Fruit fly (Drosophila melanogaster): Measurements from ENCODE around the gene CG43703.

CG43703 gene

dm6 chr2L:3779143-3779788 is 14.0 kb downstream of the CG43703 start (continued):
- no peak for TF ChIP-seq CG17328 (GFP tag; IDR thresholded peaks at IDR 0.05)
- no peak for TF ChIP-seq Dref (GFP tag; IDR thresholded peaks at IDR 0.05)
- TF ChIP-seq H2.0 (GFP tag; IDR thresholded peaks at IDR 0.05): no peak
- TF ChIP-seq CG6654 (GFP tag; optimal IDR thresholded peaks at IDR 0.05): no peak
- TF ChIP-seq CG2116 (GFP tag; optimal IDR thresholded peaks at IDR 0.05): peak; percentile 7
- no peak for TF ChIP-seq jumu (GFP tag; optimal IDR thresholded peaks at IDR 0.05)
- TF ChIP-seq CG11398 (GFP tag; optimal IDR thresholded peaks at IDR 0.05): no peak
- no peak for TF ChIP-seq Mrtf (GFP tag; IDR thresholded peaks at IDR 0.05)
- TF ChIP-seq CG3847 (GFP tag; IDR thresholded peaks at IDR 0.05): no peak
- peak; percentile 16 for TF ChIP-seq Hand (GFP tag; optimal IDR thresholded peaks at IDR 0.05)
- no peak for TF ChIP-seq CG7928 (GFP tag; optimal IDR thresholded peaks at IDR 0.05)
- TF ChIP-seq zen (tag; optimal IDR thresholded peaks at IDR 0.05): no peak
- TF ChIP-seq Sry-β (GFP tag; optimal IDR thresholded peaks at IDR 0.05): no peak
- no peak for TF ChIP-seq mam (GFP tag; optimal IDR thresholded peaks at IDR 0.05)
- no peak for TF ChIP-seq Trl (optimal IDR thresholded peaks at IDR 0.05)
- TF ChIP-seq Trl (GFP tag; optimal IDR thresholded peaks at IDR 0.05): no peak
- TF ChIP-seq CG4820 (GFP tag; optimal IDR thresholded peaks at IDR 0.05): no peak
- TF ChIP-seq CG11723 (GFP tag; optimal IDR thresholded peaks at IDR 0.05): no peak
- TF ChIP-seq CG13894 (tag; optimal IDR thresholded peaks at IDR 0.05): peak; percentile 61
- TF ChIP-seq CG16779 (GFP tag; IDR thresholded peaks at IDR 0.05): no peak
- TF ChIP-seq NFAT (GFP tag; IDR thresholded peaks at IDR 0.05): no peak
- no peak for TF ChIP-seq fd102C (GFP tag; optimal IDR thresholded peaks at IDR 0.05)
- TF ChIP-seq Xrp1 (GFP tag; IDR thresholded peaks at IDR 0.05): no peak
- no peak for TF ChIP-seq Asciz (GFP tag; optimal IDR thresholded peaks at IDR 0.05)
- TF ChIP-seq tap (tag; optimal IDR thresholded peaks at IDR 0.05): no peak
- TF ChIP-seq ham (GFP tag; IDR thresholded peaks at IDR 0.05): no peak
- no peak for TF ChIP-seq vnd (GFP tag; IDR thresholded peaks at IDR 0.05; ENCODE audit: partially characterized antibody)
- peak; percentile 69 for TF ChIP-seq sqz (GFP tag; optimal IDR thresholded peaks at IDR 0.05)
- TF ChIP-seq Sry-δ (GFP tag; optimal IDR thresholded peaks at IDR 0.05): no peak
- TF ChIP-seq nmo (GFP tag; optimal IDR thresholded peaks at IDR 0.05): peak; percentile 17
- TF ChIP-seq Poxn (GFP tag; IDR thresholded peaks at IDR 0.05): no peak
- TF ChIP-seq maf-S (GFP tag; optimal IDR thresholded peaks at IDR 0.05): no peak
- no peak for TF ChIP-seq CG17568 (GFP tag; optimal IDR thresholded peaks at IDR 0.05)
- TF ChIP-seq eve (GFP tag; optimal IDR thresholded peaks at IDR 0.05): peak in 1 of 2 experiments; percentile 73
- no peak for TF ChIP-seq CG2199 (GFP tag; IDR thresholded peaks at IDR 0.05)
- no peak for TF ChIP-seq CG4854 (GFP tag; optimal IDR thresholded peaks at IDR 0.05)
- TF ChIP-seq bsh (GFP tag; optimal IDR thresholded peaks at IDR 0.05): no peak
- TF ChIP-seq croc (GFP tag; conservative IDR thresholded peaks at IDR 0.05): no peak
- TF ChIP-seq CG31365 (tag; optimal IDR thresholded peaks at IDR 0.05): no peak
- no peak for TF ChIP-seq hbn (GFP tag; IDR thresholded peaks at IDR 0.05; ENCODE audit: partially characterized antibody)
- no peak for TF ChIP-seq hth (optimal IDR thresholded peaks at IDR 0.05)
- TF ChIP-seq CG12769 (tag; optimal IDR thresholded peaks at IDR 0.05): peak; percentile 14
- no peak for TF ChIP-seq Doc2 (GFP tag; IDR thresholded peaks at IDR 0.05)
- no peak for TF ChIP-seq pum (GFP tag; optimal IDR thresholded peaks at IDR 0.05)
- TF ChIP-seq CG15479 (GFP tag; optimal IDR thresholded peaks at IDR 0.05): no peak
- TF ChIP-seq knrl (GFP tag; IDR thresholded peaks at IDR 0.05; ENCODE audit: partially characterized antibody): no peak
- no peak for TF ChIP-seq CG3163 (GFP tag; optimal IDR thresholded peaks at IDR 0.05)
- TF ChIP-seq CG30020 (tag; optimal IDR thresholded peaks at IDR 0.05): no peak
- no peak for TF ChIP-seq CG2889 (GFP tag; IDR thresholded peaks at IDR 0.05)
- no peak for TF ChIP-seq dm (GFP tag; optimal IDR thresholded peaks at IDR 0.05)
- TF ChIP-seq bcd (GFP tag; optimal IDR thresholded peaks at IDR 0.05): peak; percentile 15

Measured in whole organism, embryonic.